Fruit fly (Drosophila melanogaster): ENCODE results near the gene CG3191.

CG3191 gene

DNA sequence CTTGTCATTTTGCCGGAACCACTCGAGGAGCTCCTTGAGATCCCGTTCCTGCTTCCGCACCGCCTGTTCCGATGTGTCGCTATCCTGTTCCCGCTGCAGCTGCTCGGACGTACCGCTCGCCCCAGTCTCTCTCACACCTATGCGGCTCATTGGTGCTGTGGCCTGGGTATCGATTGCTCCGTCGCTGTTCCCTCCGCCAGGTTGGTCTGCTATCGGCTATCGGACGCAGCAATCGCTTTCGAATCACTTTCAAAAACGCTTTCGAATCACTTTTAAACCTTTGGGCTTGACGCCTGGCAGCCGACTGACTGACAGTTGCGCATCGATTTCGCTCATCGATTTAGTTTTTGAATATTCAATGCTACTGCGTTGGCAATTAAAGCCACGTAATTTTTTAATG lies at the start of gene CG3191:
Gene CG3191, minus strand, starts transcription at position 306 of the 400 bp plus-strand sequence.
- TF ChIP-seq CG6791 (GFP tag; IDR thresholded peaks at IDR 0.05; ENCODE audit: partially characterized antibody) = no peak
- peak; percentile 31 for TF ChIP-seq BEAF-32 (GFP tag; optimal IDR thresholded peaks at IDR 0.05)
- 0 out of 4 replicates have a peak, but pooled peaks have one; percentile 34 for TF ChIP-seq Dll (GFP tag; IDR thresholded peaks at IDR 0.05; ENCODE audit: partially characterized antibody)
- TF ChIP-seq CG16813 (GFP tag; IDR thresholded peaks at IDR 0.05; ENCODE audit: partially characterized antibody) = 0 out of 3 replicates have a peak, but pooled peaks have one; percentile 40
- 0 out of 3 replicates have a peak, but pooled peaks have one; percentile 35 for TF ChIP-seq hb (GFP tag; IDR thresholded peaks at IDR 0.05; ENCODE audit: partially characterized antibody)
- TF ChIP-seq Opbp (GFP tag; IDR thresholded peaks at IDR 0.05; ENCODE audit: partially characterized antibody) = peak; percentile 51; the same call in 1 of the 3 replicates
- no peak for TF ChIP-seq CG13296 (GFP tag; optimal IDR thresholded peaks at IDR 0.05)
- no peak for TF ChIP-seq Spps (tag; optimal IDR thresholded peaks at IDR 0.05)
- TF ChIP-seq tna (GFP tag; IDR thresholded peaks at IDR 0.05; ENCODE audit: partially characterized antibody) = peak; percentile 41; the same call in 1 of the 2 replicates
- TF ChIP-seq run (tag; optimal IDR thresholded peaks at IDR 0.05) = no peak
- TF ChIP-seq Dp (GFP tag; optimal IDR thresholded peaks at IDR 0.05) = peak; percentile 40
- peak; percentile 48 for TF ChIP-seq Scr (GFP tag; IDR thresholded peaks at IDR 0.05; ENCODE audit: partially characterized antibody)
- 0 out of 2 replicates have a peak, but pooled peaks have one; percentile 2 for TF ChIP-seq MBD-R2 (GFP tag; IDR thresholded peaks at IDR 0.05)
- peak; percentile 40 for TF ChIP-seq CG13287 (GFP tag; IDR thresholded peaks at IDR 0.05; ENCODE audit: partially characterized antibody)
- TF ChIP-seq E2f2 (GFP tag; IDR thresholded peaks at IDR 0.05) = peak; percentile 61
- no peak for TF ChIP-seq zen2 (GFP tag; IDR thresholded peaks at IDR 0.05; ENCODE audit: partially characterized antibody)
- peak; percentile 46 for TF ChIP-seq Med (GFP tag)
- TF ChIP-seq amos (GFP tag; IDR thresholded peaks at IDR 0.05; ENCODE audit: partially characterized antibody) = peak; percentile 29; the same call in 1 of the 2 replicates
- peak; percentile 50; the same call in 2 of the 3 replicates for TF ChIP-seq vnd (GFP tag; IDR thresholded peaks at IDR 0.05; ENCODE audit: partially characterized antibody)
- 0 out of 3 replicates have a peak, but pooled peaks have one; percentile 48 for TF ChIP-seq CG14860 (GFP tag; IDR thresholded peaks at IDR 0.05; ENCODE audit: partially characterized antibody)
- peak; percentile 82 for TF ChIP-seq CG2116 (GFP tag; optimal IDR thresholded peaks at IDR 0.05)
- peak; percentile 64 for TF ChIP-seq Dref (GFP tag; IDR thresholded peaks at IDR 0.05)
- peak; percentile 44 for TF ChIP-seq CG1832 (GFP tag; optimal IDR thresholded peaks at IDR 0.05)
- 0 out of 2 replicates have a peak, but pooled peaks have one; percentile 37 for TF ChIP-seq sna (GFP tag; IDR thresholded peaks at IDR 0.05; ENCODE audit: partially characterized antibody)

dm6 chrX:2301069-2301508 lies 49.3 kb upstream of the CG3191 start:
- TF ChIP-seq CG6654 (GFP tag; optimal IDR thresholded peaks at IDR 0.05) = peak; percentile 22
- TF ChIP-seq CG2712 (tag; optimal IDR thresholded peaks at IDR 0.05) = peak; percentile 11
- no peak for TF ChIP-seq prd (optimal IDR thresholded peaks at IDR 0.05)
- TF ChIP-seq prd (GFP tag; IDR thresholded peaks at IDR 0.05) = peak; percentile 60; the same call in 2 of the 3 replicates
- peak; percentile 65 for TF ChIP-seq CG14441 (GFP tag; IDR thresholded peaks at IDR 0.05)
- 0 out of 2 replicates have a peak, but pooled peaks have one; percentile 39 for TF ChIP-seq stc (GFP tag; IDR thresholded peaks at IDR 0.05)
- TF ChIP-seq cwo (GFP tag; optimal IDR thresholded peaks at IDR 0.05) = peak; percentile 59
- peak; percentile 49; the same call in 1 of the 2 replicates for TF ChIP-seq Ada2b (GFP tag; IDR thresholded peaks at IDR 0.05)
- peak; percentile 95 to 99 for TF ChIP-seq Trl (optimal IDR thresholded peaks at IDR 0.05)
- TF ChIP-seq Trl (GFP tag; optimal IDR thresholded peaks at IDR 0.05) = no peak
- TF ChIP-seq CG11456 (GFP tag; IDR thresholded peaks at IDR 0.05) = 0 out of 3 replicates have a peak, but pooled peaks have one; percentile 12
- no peak for TF ChIP-seq CG7372 (GFP tag; IDR thresholded peaks at IDR 0.05)
- peak; percentile 53 for TF ChIP-seq NFAT (GFP tag; IDR thresholded peaks at IDR 0.05)
- TF ChIP-seq NfI (GFP tag; optimal IDR thresholded peaks at IDR 0.05) = peak; percentile 4
- TF ChIP-seq CG43689 (GFP tag; IDR thresholded peaks at IDR 0.05) = no peak
- TF ChIP-seq CG32767 (GFP tag; IDR thresholded peaks at IDR 0.05) = no peak
- TF ChIP-seq run (tag; optimal IDR thresholded peaks at IDR 0.05) = peak; percentile 1
- TF ChIP-seq sim (GFP tag; IDR thresholded peaks at IDR 0.05) = 0 out of 2 replicates have a peak, but pooled peaks have one; percentile 15
- TF ChIP-seq H15 (GFP tag; IDR thresholded peaks at IDR 0.05) = 0 out of 3 replicates have a peak, but pooled peaks have one; percentile 13
- TF ChIP-seq CG1832 (GFP tag; optimal IDR thresholded peaks at IDR 0.05) = no peak
- peak; percentile 18 for TF ChIP-seq Six4 (GFP tag; optimal IDR thresholded peaks at IDR 0.05)
- TF ChIP-seq nom (GFP tag; optimal IDR thresholded peaks at IDR 0.05) = peak; percentile 40
- TF ChIP-seq Optix (GFP tag; IDR thresholded peaks at IDR 0.05) = 0 out of 3 replicates have a peak, but pooled peaks have one; percentile 30
- peak; percentile 27 for TF ChIP-seq fd96Cb (tag; optimal IDR thresholded peaks at IDR 0.05)
- TF ChIP-seq ind (GFP tag; optimal IDR thresholded peaks at IDR 0.05) = peak; percentile 56
- peak; percentile 19 for TF ChIP-seq ewg (GFP tag; optimal IDR thresholded peaks at IDR 0.05)

Measured in whole organism, embryonic.